Fruit fly (Drosophila melanogaster) whole organism, embryonic: Measurements from ENCODE around the gene Prat.
A peak's percentile ranks its signal among the peaks of the same experiment; 100 is the strongest.

Source experiments
- CG10267 ChIP-seq: fragments of 200-800 bp; sonication (Bioruptor generic); optimal IDR thresholded peaks from 2 replicates; lab custom pipeline; 2018; ENCODE audit warnings: missing biosample characterization, mild to moderate bottlenecking, missing genetic modification characterization, moderate library complexity
- CG10462 ChIP-seq: fragments of 200-800 bp; sonication (Bioruptor generic); optimal IDR thresholded peaks from 2 replicates; lab custom pipeline; 2016; ENCODE audit warnings: missing biosample characterization, missing genetic modification characterization
- CG10565 ChIP-seq: fragments of 200-800 bp; sonication (Bioruptor generic); optimal IDR thresholded peaks from 3 replicates; lab custom pipeline; 2016; ENCODE audit warnings: missing biosample characterization, mild to moderate bottlenecking, missing genetic modification characterization
- CG11085 ChIP-seq: fragments of 200-800 bp; sonication (Bioruptor generic); IDR thresholded peaks from 2 replicates; pipeline ENCODE4 v1.3.6; 2022; ENCODE audit warnings: missing biosample characterization, missing genetic modification characterization
- CG1233 ChIP-seq: fragments of 200-800 bp; sonication (Bioruptor generic); optimal IDR thresholded peaks from 4 replicates; lab custom pipeline; 2018; ENCODE audit warnings: missing biosample characterization, mild to moderate bottlenecking, missing genetic modification characterization
- CG12744 ChIP-seq: fragments of 200-800 bp; sonication (Bioruptor generic); optimal IDR thresholded peaks from 2 replicates; lab custom pipeline; 2016; ENCODE audit warnings: missing biosample characterization, missing genetic modification characterization
- CG14014 ChIP-seq: fragments of 200-800 bp; sonication (Bioruptor generic); IDR thresholded peaks from 2 replicates; pipeline ENCODE4 v1.3.6; 2022; ENCODE audit warnings: missing biosample characterization, missing genetic modification characterization
- CG15514 ChIP-seq: fragments of 200-800 bp; sonication (Bioruptor generic); optimal IDR thresholded peaks from 3 replicates; lab custom pipeline; 2017; ENCODE audit warnings: missing biosample characterization, missing genetic modification characterization, mild to moderate bottlenecking, moderate library complexity, missing genetic modification reagents
- CG1602 ChIP-seq: fragments of 200-800 bp; sonication (Bioruptor generic); optimal IDR thresholded peaks from 3 replicates; lab custom pipeline; 2016; ENCODE audit warnings: missing biosample characterization, missing genetic modification characterization
- CG1792 ChIP-seq: fragments of 200-800 bp; sonication (Bioruptor generic); optimal IDR thresholded peaks from 2 replicates; lab custom pipeline; 2016; ENCODE audit warnings: missing biosample characterization, missing genetic modification characterization
- CG2120 ChIP-seq: fragments of 200-800 bp; sonication (Bioruptor generic); optimal IDR thresholded peaks from 3 replicates; lab custom pipeline; 2016; ENCODE audit warnings: missing biosample characterization, missing genetic modification characterization
- CG2129 ChIP-seq: fragments of 200-800 bp; sonication (Bioruptor generic); IDR thresholded peaks from 2 replicates; pipeline ENCODE4 v1.3.6; 2022; ENCODE audit warnings: missing biosample characterization, missing genetic modification characterization; ENCODE audit not compliant: partially characterized antibody
- CG3838 ChIP-seq: fragments of 200-800 bp; sonication (Bioruptor generic); optimal IDR thresholded peaks from 3 replicates; lab custom pipeline; 2016; ENCODE audit warnings: missing biosample characterization, missing genetic modification characterization
- CG4730 ChIP-seq: fragments of 200-800 bp; sonication (Bioruptor generic); IDR thresholded peaks from 2 replicates; pipeline ENCODE4 v1.3.6; 2022; ENCODE audit warnings: missing biosample characterization, missing genetic modification characterization
- CG6791 ChIP-seq: fragments of 200-800 bp; sonication (Bioruptor generic); IDR thresholded peaks from 3 replicates; pipeline ENCODE4 v1.3.6; 2022; ENCODE audit warnings: missing biosample characterization, missing genetic modification characterization; ENCODE audit not compliant: partially characterized antibody
- CG7357 ChIP-seq: fragments of 200-800 bp; sonication (Bioruptor generic); IDR thresholded peaks from 3 replicates; pipeline ENCODE4 v1.3.6; 2022; ENCODE audit warnings: missing biosample characterization, missing genetic modification characterization
- CG7839 ChIP-seq: fragments of 200-800 bp; sonication (Bioruptor generic); optimal IDR thresholded peaks from 3 replicates; lab custom pipeline; 2018; ENCODE audit warnings: missing biosample characterization, mild to moderate bottlenecking, missing genetic modification characterization, moderate library complexity
- CG8924 ChIP-seq: fragments of 200-800 bp; optimal IDR thresholded peaks from 3 replicates; lab custom pipeline; 2019; ENCODE audit warnings: missing biosample characterization, mild to moderate bottlenecking, missing genetic modification characterization, moderate library complexity
- CTCF ChIP-seq: fragments of 200-800 bp; sonication (Bioruptor generic); optimal IDR thresholded peaks from 2 replicates; lab custom pipeline; 2017; ENCODE audit warnings: missing biosample characterization, mild to moderate bottlenecking, missing genetic modification characterization, moderate library complexity
- Camta ChIP-seq: fragments of 200-800 bp; sonication (Bioruptor generic); optimal IDR thresholded peaks from 2 replicates; lab custom pipeline; 2016; ENCODE audit warnings: missing biosample characterization, missing genetic modification characterization
- D ChIP-seq, 2 experiments: fragments of 200-800 bp in 1 of 2; fragments of >200 bp in 1 of 2; sonication (Bioruptor generic) in 1 of 2; optimal IDR thresholded peaks; 2 replicates in 1 of 2; 3 replicates in 1 of 2; lab custom pipeline; 2017; ENCODE audit warnings: mild to moderate bottlenecking in 1 of 2, missing biosample characterization in 1 of 2, missing genetic modification characterization in 1 of 2, missing genetic modification reagents in 1 of 2
- D19B ChIP-seq: fragments of 200-800 bp; sonication (Bioruptor generic); optimal IDR thresholded peaks from 2 replicates; lab custom pipeline; 2017; ENCODE audit warnings: missing biosample characterization, mild to moderate bottlenecking, missing genetic modification characterization
- Doc3 ChIP-seq: fragments of 200-800 bp; sonication (Bioruptor generic); IDR thresholded peaks from 3 replicates; pipeline ENCODE4 v1.3.6; 2022; ENCODE audit warnings: missing biosample characterization, missing genetic modification characterization; ENCODE audit not compliant: partially characterized antibody
- Dref ChIP-seq: fragments of 200-800 bp; sonication (Bioruptor generic); IDR thresholded peaks from 2 replicates; pipeline ENCODE4 v1.3.6; 2022; ENCODE audit warnings: missing biosample characterization, missing genetic modification characterization
- Fer2 ChIP-seq: fragments of 200-800 bp; sonication (Bioruptor generic); optimal IDR thresholded peaks from 2 replicates; lab custom pipeline; 2018; ENCODE audit warnings: missing biosample characterization, mild to moderate bottlenecking, missing genetic modification characterization, moderate library complexity
- Gug ChIP-seq: fragments of 200-800 bp; sonication (Bioruptor generic); IDR thresholded peaks from 4 replicates; pipeline ENCODE4 v1.3.6; 2022; ENCODE audit warnings: missing biosample characterization, missing genetic modification characterization
- Jarid2 ChIP-seq: fragments of 200-800 bp; sonication (Bioruptor generic); optimal IDR thresholded peaks from 3 replicates; lab custom pipeline; 2017; ENCODE audit warnings: mild to moderate bottlenecking, missing biosample characterization, missing genetic modification reagents, missing genetic modification characterization
- Lim3 ChIP-seq: fragments of 200-800 bp; sonication (Bioruptor generic); IDR thresholded peaks from 2 replicates; pipeline ENCODE4 v1.3.6; 2022; ENCODE audit warnings: missing biosample characterization, missing genetic modification characterization
- Mrtf ChIP-seq: fragments of 200-800 bp; sonication (Bioruptor generic); IDR thresholded peaks from 3 replicates; pipeline ENCODE4 v1.3.6; 2022; ENCODE audit warnings: missing biosample characterization, missing genetic modification characterization
- NC2α ChIP-seq: fragments of 200-800 bp; sonication (Bioruptor generic); optimal IDR thresholded peaks from 2 replicates; lab custom pipeline; 2016; ENCODE audit warnings: missing biosample characterization, missing genetic modification characterization
- NFAT ChIP-seq: fragments of 200-800 bp; sonication (Bioruptor generic); IDR thresholded peaks from 2 replicates; pipeline ENCODE4 v1.3.6; 2022; ENCODE audit warnings: missing biosample characterization, missing genetic modification characterization
- NK7.1 ChIP-seq: fragments of 200-800 bp; sonication (Bioruptor generic); optimal IDR thresholded peaks from 3 replicates; lab custom pipeline; 2016; ENCODE audit warnings: missing biosample characterization, missing genetic modification characterization
- Oaz ChIP-seq: fragments of 200-800 bp; sonication (Bioruptor generic); IDR thresholded peaks from 2 replicates; pipeline ENCODE4 v1.3.6; 2022; ENCODE audit warnings: missing biosample characterization, missing genetic modification characterization
- Stat92E ChIP-seq, 3 experiments: fragments of >200 bp in 2 of 3; fragments of 200-800 bp in 1 of 3; sonication (Bioruptor generic) in 1 of 3; optimal IDR thresholded peaks; 2 replicates each; lab custom pipeline; 2017 to 2019; ENCODE audit warnings: missing biosample characterization in 3 of 3, missing genetic modification characterization in 3 of 3, mild to moderate bottlenecking in 1 of 3, moderate library complexity in 1 of 3
- Tbp ChIP-seq: fragments of >200 bp; optimal IDR thresholded peaks from 2 replicates; lab custom pipeline; 2018; ENCODE audit warnings: missing biosample characterization, missing genetic modification characterization
- bowl ChIP-seq: fragments of 200-800 bp; sonication (Bioruptor generic); IDR thresholded peaks from 2 replicates; pipeline ENCODE4 v1.3.6; 2022; ENCODE audit warnings: missing biosample characterization, missing genetic modification characterization
- cg ChIP-seq: fragments of 200-800 bp; sonication (Bioruptor generic); optimal IDR thresholded peaks from 3 replicates; lab custom pipeline; 2019; ENCODE audit warnings: missing biosample characterization, mild to moderate bottlenecking, missing genetic modification characterization, moderate library complexity
- emc ChIP-seq: fragments of 200-800 bp; sonication (Bioruptor generic); optimal IDR thresholded peaks from 2 replicates; lab custom pipeline; 2016; ENCODE audit warnings: missing biosample characterization, missing genetic modification characterization
- ftz-f1 ChIP-seq: fragments of 200-800 bp; sonication (Bioruptor generic); optimal IDR thresholded peaks from 2 replicates; lab custom pipeline; 2016; ENCODE audit warnings: missing biosample characterization, missing genetic modification characterization
- gsb ChIP-seq: fragments of 200-800 bp; sonication (Bioruptor generic); IDR thresholded peaks from 2 replicates; pipeline ENCODE4 v1.3.6; 2022; ENCODE audit warnings: missing biosample characterization, missing genetic modification characterization
- hb ChIP-seq: fragments of 200-800 bp; sonication (Bioruptor generic); IDR thresholded peaks from 3 replicates; pipeline ENCODE4 v1.3.6; 2022; ENCODE audit warnings: missing biosample characterization, missing genetic modification characterization; ENCODE audit not compliant: partially characterized antibody
- jing ChIP-seq: fragments of 200-800 bp; sonication (Bioruptor generic); optimal IDR thresholded peaks from 2 replicates; lab custom pipeline; 2018; ENCODE audit warnings: missing biosample characterization, mild to moderate bottlenecking, missing genetic modification characterization
- p53 ChIP-seq: fragments of 200-800 bp; sonication (Bioruptor generic); optimal IDR thresholded peaks from 2 replicates; lab custom pipeline; 2016; ENCODE audit warnings: missing biosample characterization, missing genetic modification characterization
- run ChIP-seq: fragments of 200-800 bp; sonication (Bioruptor generic); optimal IDR thresholded peaks from 3 replicates; lab custom pipeline; 2018; ENCODE audit warnings: missing biosample characterization, mild to moderate bottlenecking, missing genetic modification characterization
- sim ChIP-seq: fragments of 200-800 bp; sonication (Bioruptor generic); IDR thresholded peaks from 2 replicates; pipeline ENCODE4 v1.3.6; 2022; ENCODE audit warnings: missing biosample characterization, missing genetic modification characterization
- stc ChIP-seq: fragments of 200-800 bp; sonication (Bioruptor generic); IDR thresholded peaks from 2 replicates; pipeline ENCODE4 v1.3.6; 2022; ENCODE audit warnings: missing biosample characterization, missing genetic modification characterization
- tll ChIP-seq, 2 experiments: fragments of 200-800 bp in 1 of 2; fragments of >200 bp in 1 of 2; sonication (Bioruptor generic) in 1 of 2; optimal IDR thresholded peaks; 2 replicates each; lab custom pipeline; 2017 to 2019; ENCODE audit warnings: missing biosample characterization in 2 of 2, missing genetic modification characterization in 2 of 2, mild to moderate bottlenecking in 1 of 2, moderate library complexity in 1 of 2
- twi ChIP-seq: fragments of 200-800 bp; optimal IDR thresholded peaks from 2 replicates; lab custom pipeline; 2019; ENCODE audit warnings: missing biosample characterization, mild to moderate bottlenecking, missing genetic modification characterization, moderate library complexity
- tx ChIP-seq: fragments of 200-800 bp; sonication (Bioruptor generic); optimal IDR thresholded peaks from 2 replicates; lab custom pipeline; 2016; ENCODE audit warnings: missing biosample characterization, missing genetic modification characterization
- vfl ChIP-seq: fragments of 200-800 bp; sonication (Bioruptor generic); optimal IDR thresholded peaks from 2 replicates; lab custom pipeline; 2016; ENCODE audit warnings: missing biosample characterization, missing genetic modification characterization
- vnd ChIP-seq: fragments of 200-800 bp; sonication (Bioruptor generic); IDR thresholded peaks from 3 replicates; pipeline ENCODE4 v1.3.6; 2022; ENCODE audit warnings: missing biosample characterization, missing genetic modification characterization; ENCODE audit not compliant: partially characterized antibody
- zfh2 ChIP-seq: fragments of 200-800 bp; sonication (Bioruptor generic); optimal IDR thresholded peaks from 2 replicates; lab custom pipeline; 2016; ENCODE audit warnings: missing biosample characterization, missing genetic modification characterization

Prat gene

dm6 chr3R:7920196-7920595 is 8.6 kb upstream of the Prat start, which contains the start of the genes CG10445 and lds (continued):
- TF ChIP-seq CG4730, result no peak
- peak; percentile 87 for TF ChIP-seq vnd
- no peak for TF ChIP-seq cg (GFP tag; lab: Kevin White, UChicago)
- peak; percentile 63 for TF ChIP-seq CG2129 (GFP tag; lab: Robert Waterston, UW)
- TF ChIP-seq NC2α (GFP tag; lab: Kevin White, UChicago), result no peak
- TF ChIP-seq CG12744 (GFP tag; lab: Kevin White, UChicago), result no peak
- TF ChIP-seq emc, result no peak
- peak; percentile 57 for TF ChIP-seq CG15514
- TF ChIP-seq CG1602 (GFP tag; lab: Kevin White, UChicago), result no peak
- no peak for TF ChIP-seq CG3838
- TF ChIP-seq jing (GFP tag; lab: Kevin White, UChicago), result no peak
- no peak for TF ChIP-seq tx (GFP tag; lab: Kevin White, UChicago)
- TF ChIP-seq NFAT (GFP tag; lab: Robert Waterston, UW), result no peak
- no peak for TF ChIP-seq Tbp
- no peak for TF ChIP-seq p53 (GFP tag; lab: Kevin White, UChicago)
- TF ChIP-seq Oaz, result no peak
- peak; percentile 48; the same call in 1 of the 4 replicates for TF ChIP-seq Gug (GFP tag; lab: Robert Waterston, UW)
- TF ChIP-seq twi (tag; lab: Kevin White, UChicago), result no peak
- TF ChIP-seq CG6791 (GFP tag; lab: Robert Waterston, UW), result peak; percentile 93
- TF ChIP-seq CG14014 (GFP tag; lab: Robert Waterston, UW), result no peak
- no peak for TF ChIP-seq CG7839
- TF ChIP-seq bowl (GFP tag; lab: Robert Waterston, UW), result no peak
- TF ChIP-seq CG11085 (GFP tag; lab: Robert Waterston, UW), result no peak
- peak; percentile 50 for TF ChIP-seq CG10267 (tag; lab: Kevin White, UChicago)
- TF ChIP-seq CTCF (GFP tag; lab: Kevin White, UChicago), result peak; percentile 33
- peak; percentile 4 for TF ChIP-seq Camta (GFP tag; lab: Kevin White, UChicago)
- no peak for TF ChIP-seq gsb
- peak; percentile 98 for TF ChIP-seq CG7357 (GFP tag; lab: Robert Waterston, UW)
- peak; percentile 23 for TF ChIP-seq CG2120 (GFP tag; lab: Kevin White, UChicago)
- TF ChIP-seq hb, result peak; percentile 95
- TF ChIP-seq CG1792 (GFP tag; lab: Kevin White, UChicago), result no peak
- no peak for TF ChIP-seq D19B
- TF ChIP-seq Stat92E (GFP tag; optimal IDR thresholded peaks at IDR 0.05; lab: Kevin White, UChicago), result no peak
- no peak for TF ChIP-seq NK7.1 (GFP tag; lab: Kevin White, UChicago)
- no peak for TF ChIP-seq CG10565 (GFP tag; lab: Kevin White, UChicago)
- no peak for TF ChIP-seq Lim3 (GFP tag; lab: Robert Waterston, UW)
- TF ChIP-seq CG8924, result no peak
- peak; percentile 84 for TF ChIP-seq Doc3 (GFP tag; lab: Robert Waterston, UW)
- peak; percentile 92 for TF ChIP-seq Dref (GFP tag; lab: Robert Waterston, UW)
- no peak for TF ChIP-seq sim (GFP tag; lab: Robert Waterston, UW)
- TF ChIP-seq Fer2, result no peak
- no peak for TF ChIP-seq CG10462
- peak; percentile 15 for TF ChIP-seq zfh2 (GFP tag; lab: Kevin White, UChicago)
- no peak for TF ChIP-seq run (tag; lab: Kevin White, UChicago)
- TF ChIP-seq vfl (GFP tag; lab: Kevin White, UChicago), result no peak
- TF ChIP-seq Mrtf (GFP tag; lab: Robert Waterston, UW), result no peak
- TF ChIP-seq ftz-f1 (GFP tag; lab: Kevin White, UChicago), result no peak
- no peak for TF ChIP-seq D (optimal IDR thresholded peaks at IDR 0.05; lab: Kevin White, UChicago)
- TF ChIP-seq D (GFP tag; optimal IDR thresholded peaks at IDR 0.05; lab: Kevin White, UChicago), result no peak
- no peak for TF ChIP-seq stc (GFP tag; lab: Robert Waterston, UW)
- TF ChIP-seq Jarid2 (GFP tag; lab: Kevin White, UChicago), result no peak
- no peak for TF ChIP-seq CG1233 (GFP tag; lab: Kevin White, UChicago)
- TF ChIP-seq tll (GFP tag; optimal IDR thresholded peaks at IDR 0.05; lab: Kevin White, UChicago), result no peak
